Fruit fly (Drosophila melanogaster) whole organism, embryonic: ENCODE results near the gene CG17549.

Experiments used
- Adf1 ChIP-seq: fragments of 200-800 bp; sonication (Bioruptor generic); IDR thresholded peaks from 2 replicates; pipeline ENCODE4 v1.3.6; 2022; ENCODE audit warnings: missing biosample characterization, missing genetic modification characterization
- Aef1 ChIP-seq: fragments of 200-800 bp; sonication (Bioruptor generic); IDR thresholded peaks from 3 replicates; pipeline ENCODE4 v1.3.6; 2022; ENCODE audit warnings: missing biosample characterization, missing genetic modification characterization
- BEAF-32 ChIP-seq: fragments of 200-800 bp; sonication (Bioruptor generic); optimal IDR thresholded peaks from 3 replicates; lab custom pipeline; 2017; ENCODE audit warnings: missing biosample characterization, missing genetic modification characterization, mild to moderate bottlenecking, moderate library complexity, missing genetic modification reagents
- Bteb2 ChIP-seq: fragments of 200-800 bp; sonication (Bioruptor generic); optimal IDR thresholded peaks from 2 replicates; lab custom pipeline; 2016; ENCODE audit warnings: missing biosample characterization, missing genetic modification characterization
- CG12155 ChIP-seq: fragments of 200-800 bp; sonication (Bioruptor generic); optimal IDR thresholded peaks from 3 replicates; lab custom pipeline; 2016; ENCODE audit warnings: missing biosample characterization, missing genetic modification characterization
- CG12391 ChIP-seq: fragments of 200-800 bp; sonication (Bioruptor generic); optimal IDR thresholded peaks from 3 replicates; lab custom pipeline; 2018; ENCODE audit warnings: missing biosample characterization, mild to moderate bottlenecking, missing genetic modification characterization, moderate library complexity
- CG12942 ChIP-seq: fragments of 200-800 bp; sonication (Bioruptor generic); optimal IDR thresholded peaks from 3 replicates; lab custom pipeline; 2016; ENCODE audit warnings: missing biosample characterization, missing genetic modification characterization
- CG13624 ChIP-seq: fragments of 200-800 bp; sonication (Bioruptor generic); optimal IDR thresholded peaks from 2 replicates; lab custom pipeline; 2016; ENCODE audit warnings: missing biosample characterization, missing genetic modification characterization
- CG15011 ChIP-seq: fragments of 200-800 bp; sonication (Bioruptor generic); optimal IDR thresholded peaks from 3 replicates; lab custom pipeline; 2018; ENCODE audit warnings: missing biosample characterization, mild to moderate bottlenecking, missing genetic modification characterization
- CG15601 ChIP-seq: fragments of 200-800 bp; sonication (Bioruptor generic); optimal IDR thresholded peaks from 3 replicates; lab custom pipeline; 2019; ENCODE audit warnings: missing biosample characterization, mild to moderate bottlenecking, missing genetic modification characterization, moderate library complexity
- CG17361 ChIP-seq: fragments of 200-800 bp; sonication (Bioruptor generic); IDR thresholded peaks from 3 replicates; pipeline ENCODE4 v1.3.6; 2022; ENCODE audit warnings: missing biosample characterization, missing genetic modification characterization
- CG18476 ChIP-seq: fragments of 200-800 bp; sonication (Bioruptor generic); optimal IDR thresholded peaks from 2 replicates; lab custom pipeline; 2016; ENCODE audit warnings: missing biosample characterization, mild to moderate bottlenecking, missing genetic modification characterization
- CG18764 ChIP-seq: fragments of 200-800 bp; sonication (Bioruptor generic); optimal IDR thresholded peaks from 3 replicates; lab custom pipeline; 2016; ENCODE audit warnings: missing biosample characterization, missing genetic modification characterization
- CG2202 ChIP-seq: fragments of 200-800 bp; sonication (Bioruptor generic); optimal IDR thresholded peaks from 2 replicates; lab custom pipeline; 2018; ENCODE audit warnings: missing biosample characterization, mild to moderate bottlenecking, missing genetic modification characterization
- CG30020 ChIP-seq: fragments of 200-800 bp; optimal IDR thresholded peaks from 2 replicates; lab custom pipeline; 2019; ENCODE audit warnings: missing biosample characterization, mild to moderate bottlenecking, missing genetic modification characterization, moderate library complexity
- CG31388 ChIP-seq: fragments of 200-800 bp; sonication (Bioruptor generic); optimal IDR thresholded peaks from 2 replicates; lab custom pipeline; 2016; ENCODE audit warnings: missing biosample characterization, missing genetic modification characterization
- CG4707 ChIP-seq: fragments of 200-800 bp; sonication (Bioruptor generic); optimal IDR thresholded peaks from 2 replicates; lab custom pipeline; 2018; ENCODE audit warnings: missing biosample characterization, mild to moderate bottlenecking, missing genetic modification characterization, moderate library complexity
- CG7357 ChIP-seq: fragments of 200-800 bp; sonication (Bioruptor generic); IDR thresholded peaks from 3 replicates; pipeline ENCODE4 v1.3.6; 2022; ENCODE audit warnings: missing biosample characterization, missing genetic modification characterization
- CG7745 ChIP-seq: fragments of 200-800 bp; sonication (Bioruptor generic); optimal IDR thresholded peaks from 2 replicates; lab custom pipeline; 2018; ENCODE audit warnings: missing biosample characterization, mild to moderate bottlenecking, missing genetic modification characterization, moderate library complexity
- CG8089 ChIP-seq: fragments of 200-800 bp; sonication (Bioruptor generic); optimal IDR thresholded peaks from 3 replicates; lab custom pipeline; 2016; ENCODE audit warnings: missing biosample characterization, missing genetic modification characterization
- CG9609 ChIP-seq: fragments of 200-800 bp; sonication (Bioruptor generic); optimal IDR thresholded peaks from 3 replicates; lab custom pipeline; 2016; ENCODE audit warnings: missing biosample characterization, missing genetic modification characterization
- CHES-1-like ChIP-seq: fragments of 200-800 bp; sonication (Bioruptor generic); optimal IDR thresholded peaks from 2 replicates; lab custom pipeline; 2016; ENCODE audit warnings: missing biosample characterization, missing genetic modification characterization
- D ChIP-seq, 2 experiments: fragments of 200-800 bp in 1 of 2; fragments of >200 bp in 1 of 2; sonication (Bioruptor generic) in 1 of 2; optimal IDR thresholded peaks; 2 replicates in 1 of 2; 3 replicates in 1 of 2; lab custom pipeline; 2017; ENCODE audit warnings: mild to moderate bottlenecking in 1 of 2, missing biosample characterization in 1 of 2, missing genetic modification characterization in 1 of 2, missing genetic modification reagents in 1 of 2
- Dfd ChIP-seq, 2 experiments: fragments of >200 bp; optimal IDR thresholded peaks; 2 replicates each; lab custom pipeline; 2017; ENCODE audit warnings: missing biosample characterization in 2 of 2, missing genetic modification characterization in 2 of 2
- Dll ChIP-seq: fragments of 200-800 bp; sonication (Bioruptor generic); IDR thresholded peaks from 4 replicates; pipeline ENCODE4 v1.3.6; 2022; ENCODE audit warnings: missing biosample characterization, missing genetic modification characterization; ENCODE audit not compliant: partially characterized antibody
- HmgD ChIP-seq: fragments of 200-800 bp; sonication (Bioruptor generic); optimal IDR thresholded peaks from 3 replicates; lab custom pipeline; 2016; ENCODE audit warnings: missing biosample characterization, missing genetic modification characterization
- Hr39 ChIP-seq: fragments of >200 bp; optimal IDR thresholded peaks from 2 replicates; lab custom pipeline; 2017
- Kr ChIP-seq: fragments of 200-800 bp; sonication (Bioruptor generic); optimal IDR thresholded peaks from 2 replicates; lab custom pipeline; 2017; ENCODE audit warnings: missing biosample characterization, mild to moderate bottlenecking, missing genetic modification characterization
- Lpt ChIP-seq: fragments of >200 bp; optimal IDR thresholded peaks from 2 replicates; lab custom pipeline; 2018; ENCODE audit warnings: missing biosample characterization, missing genetic modification characterization
- MBD-R2 ChIP-seq: fragments of 200-800 bp; sonication (Bioruptor generic); IDR thresholded peaks from 2 replicates; pipeline ENCODE4 v1.3.6; 2022; ENCODE audit warnings: missing biosample characterization, missing genetic modification characterization
- Max ChIP-seq: fragments of 200-800 bp; sonication (Bioruptor generic); optimal IDR thresholded peaks from 2 replicates; lab custom pipeline; 2016; ENCODE audit warnings: missing biosample characterization, mild to moderate bottlenecking, missing genetic modification characterization
- NFAT ChIP-seq: fragments of 200-800 bp; sonication (Bioruptor generic); IDR thresholded peaks from 2 replicates; pipeline ENCODE4 v1.3.6; 2022; ENCODE audit warnings: missing biosample characterization, missing genetic modification characterization
- PHDP ChIP-seq: fragments of 200-800 bp; sonication (Bioruptor generic); optimal IDR thresholded peaks from 3 replicates; lab custom pipeline; 2018; ENCODE audit warnings: missing biosample characterization, mild to moderate bottlenecking, missing genetic modification characterization, moderate library complexity
- Pdp1 ChIP-seq, 2 experiments: fragments of 200-800 bp; sonication (Bioruptor generic); optimal IDR thresholded peaks; 3 replicates each; lab custom pipeline; 2016; ENCODE audit warnings: missing biosample characterization in 2 of 2, missing genetic modification characterization in 2 of 2, mild to moderate bottlenecking in 1 of 2, moderate library complexity in 1 of 2
- Poxn ChIP-seq: fragments of 200-800 bp; sonication (Bioruptor generic); IDR thresholded peaks from 2 replicates; pipeline ENCODE4 v1.3.6; 2022; ENCODE audit warnings: missing biosample characterization, missing genetic modification characterization
- Sry-β ChIP-seq: fragments of 200-800 bp; sonication (Bioruptor generic); optimal IDR thresholded peaks from 2 replicates; lab custom pipeline; 2018; ENCODE audit warnings: missing biosample characterization, mild to moderate bottlenecking, missing genetic modification characterization, moderate library complexity
- bbx ChIP-seq: fragments of 200-800 bp; sonication (Bioruptor generic); IDR thresholded peaks from 2 replicates; pipeline ENCODE4 v1.3.6; 2022; ENCODE audit warnings: missing biosample characterization, missing genetic modification characterization; ENCODE audit not compliant: partially characterized antibody
- ewg ChIP-seq: fragments of 200-800 bp; sonication (Bioruptor generic); optimal IDR thresholded peaks from 3 replicates; lab custom pipeline; 2017; ENCODE audit warnings: mild to moderate bottlenecking, missing biosample characterization, missing genetic modification reagents, missing genetic modification characterization
- grn ChIP-seq: fragments of 200-800 bp; sonication (Bioruptor generic); optimal IDR thresholded peaks from 3 replicates; lab custom pipeline; 2017; ENCODE audit warnings: missing biosample characterization, missing genetic modification characterization
- jumu ChIP-seq: fragments of 200-800 bp; sonication (Bioruptor generic); optimal IDR thresholded peaks from 3 replicates; lab custom pipeline; 2016; ENCODE audit warnings: missing biosample characterization, missing genetic modification characterization
- lbe ChIP-seq: fragments of 200-800 bp; sonication (Bioruptor generic); optimal IDR thresholded peaks from 2 replicates; lab custom pipeline; 2016; ENCODE audit warnings: missing biosample characterization, mild to moderate bottlenecking, missing genetic modification characterization
- lmd ChIP-seq: fragments of 200-800 bp; sonication (Bioruptor generic); IDR thresholded peaks from 2 replicates; pipeline ENCODE4 v1.3.6; 2022; ENCODE audit warnings: missing biosample characterization, missing genetic modification characterization
- oc ChIP-seq: fragments of 200-800 bp; sonication (Bioruptor generic); optimal IDR thresholded peaks from 2 replicates; lab custom pipeline; 2018; ENCODE audit warnings: missing biosample characterization, mild to moderate bottlenecking, missing genetic modification characterization, moderate library complexity
- onecut ChIP-seq: fragments of 200-800 bp; sonication (Bioruptor generic); IDR thresholded peaks from 2 replicates; pipeline ENCODE4 v1.3.6; 2022; ENCODE audit warnings: missing biosample characterization, missing genetic modification characterization
- sd ChIP-seq: fragments of 200-800 bp; sonication (Bioruptor generic); optimal IDR thresholded peaks from 3 replicates; lab custom pipeline; 2018; ENCODE audit warnings: missing biosample characterization, mild to moderate bottlenecking, missing genetic modification characterization, moderate library complexity
- sens ChIP-seq: fragments of 200-800 bp; sonication (Bioruptor generic); peaks from one replicate; lab custom pipeline; 2016; ENCODE audit warnings: missing biosample characterization, missing genetic modification characterization
- shn ChIP-seq: fragments of 200-800 bp; sonication (Bioruptor generic); optimal IDR thresholded peaks from 3 replicates; lab custom pipeline; 2016; ENCODE audit warnings: missing biosample characterization, missing genetic modification characterization
- slp2 ChIP-seq: fragments of 200-800 bp; sonication (Bioruptor generic); optimal IDR thresholded peaks from 2 replicates; lab custom pipeline; 2016; ENCODE audit warnings: missing biosample characterization, missing genetic modification characterization
- tgo ChIP-seq: fragments of 200-800 bp; sonication (Bioruptor generic); IDR thresholded peaks from 3 replicates; pipeline ENCODE4 v1.3.6; 2022; ENCODE audit warnings: missing biosample characterization, missing genetic modification characterization
- tll ChIP-seq, 2 experiments: fragments of 200-800 bp in 1 of 2; fragments of >200 bp in 1 of 2; sonication (Bioruptor generic) in 1 of 2; optimal IDR thresholded peaks; 2 replicates each; lab custom pipeline; 2017 to 2019; ENCODE audit warnings: missing biosample characterization in 2 of 2, missing genetic modification characterization in 2 of 2, mild to moderate bottlenecking in 1 of 2, moderate library complexity in 1 of 2
- zfh2 ChIP-seq: fragments of 200-800 bp; sonication (Bioruptor generic); optimal IDR thresholded peaks from 2 replicates; lab custom pipeline; 2016; ENCODE audit warnings: missing biosample characterization, missing genetic modification characterization

Gene CG17549

DNA sequence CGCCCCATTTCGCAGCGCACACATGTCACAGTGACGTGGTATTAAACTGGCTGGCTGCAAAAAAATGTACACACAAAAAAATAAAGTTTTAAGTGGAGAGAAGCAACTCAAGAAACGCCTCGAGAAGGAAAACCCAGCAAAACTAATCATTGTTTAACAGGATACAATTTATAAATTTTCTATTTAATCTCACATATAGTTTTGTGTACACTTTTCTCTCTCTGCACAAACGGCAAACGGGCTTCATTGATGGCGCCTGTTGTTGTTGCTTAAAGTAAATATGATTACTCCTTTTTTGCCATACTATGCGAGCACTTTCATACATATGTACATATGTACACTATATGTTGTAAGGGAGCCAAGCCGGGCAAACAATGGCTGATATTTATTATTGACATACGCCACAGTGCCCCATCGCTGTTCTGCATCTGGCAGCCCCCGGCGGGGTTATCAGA is 31.8 kb downstream of the CG17549 start (continued):
- TF ChIP-seq Poxn (no peak), CG8089 (GFP tag; lab: Kevin White, UChicago) (peak; percentile 56), Bteb2 (GFP tag; lab: Kevin White, UChicago) (no peak), CG18764 (GFP tag; lab: Kevin White, UChicago) (peak; percentile 11), slp2 (GFP tag; lab: Kevin White, UChicago) (peak; percentile 72), Adf1 (no peak), bbx (no peak), CG17361 (peak; percentile 64), Lpt (GFP tag; lab: Kevin White, UChicago) (no peak), grn (GFP tag; lab: Kevin White, UChicago) (no peak), tgo (GFP tag; lab: Robert Waterston, UW) (peak; percentile 40; the same call in 2 of the 3 replicates), CG15011 (GFP tag; lab: Kevin White, UChicago) (no peak), HmgD (GFP tag; lab: Kevin White, UChicago) (no peak), Hr39 (no peak), CG7357 (GFP tag; lab: Robert Waterston, UW) (no peak), CHES-1-like (GFP tag; lab: Kevin White, UChicago) (peak; percentile 32), CG2202 (tag; lab: Kevin White, UChicago) (peak; percentile 42), Max (GFP tag; lab: Kevin White, UChicago) (no peak), CG31388 (peak; percentile 62), Dfd (GFP tag; optimal IDR thresholded peaks at IDR 0.05; lab: Kevin White, UChicago) (no peak), lmd (peak; percentile 14; the same call in 1 of the 2 replicates), PHDP (tag; lab: Kevin White, UChicago) (peak; percentile 64), zfh2 (GFP tag; lab: Kevin White, UChicago) (no peak), MBD-R2 (no peak), Aef1 (GFP tag; lab: Robert Waterston, UW) (no peak), BEAF-32 (GFP tag; lab: Kevin White, UChicago) (no peak), jumu (peak; percentile 50), tll (GFP tag; optimal IDR thresholded peaks at IDR 0.05; lab: Kevin White, UChicago) (no peak), Dll (GFP tag; lab: Robert Waterston, UW) (no peak), CG15601 (tag; lab: Kevin White, UChicago) (peak; percentile 33), CG13624 (GFP tag; lab: Kevin White, UChicago) (no peak), CG12942 (GFP tag; lab: Kevin White, UChicago) (peak; percentile 39), shn (GFP tag; lab: Kevin White, UChicago) (no peak), CG9609 (GFP tag; lab: Kevin White, UChicago) (peak; percentile 57), onecut (GFP tag; lab: Robert Waterston, UW) (no peak), CG30020 (tag; lab: Kevin White, UChicago) (no peak), CG12155 (GFP tag; lab: Kevin White, UChicago) (peak; percentile 22), CG12391 (tag; lab: Kevin White, UChicago) (peak; percentile 68), D (optimal IDR thresholded peaks at IDR 0.05; lab: Kevin White, UChicago) (no peak), D (GFP tag; optimal IDR thresholded peaks at IDR 0.05; lab: Kevin White, UChicago) (peak; percentile 70), Sry-β (GFP tag; lab: Kevin White, UChicago) (peak; percentile 19), CG4707 (peak; percentile 25), lbe (GFP tag; lab: Kevin White, UChicago) (peak; percentile 25), Pdp1 (GFP tag; optimal IDR thresholded peaks at IDR 0.05; lab: Kevin White, UChicago) (peak; percentile 48 to 57), NFAT (GFP tag; lab: Robert Waterston, UW) (no peak), CG7745 (tag; lab: Kevin White, UChicago) (peak; percentile 10), Kr (peak; percentile 68), ewg (GFP tag; lab: Kevin White, UChicago) (peak; percentile 53), sd (no peak), CG18476 (GFP tag; lab: Kevin White, UChicago) (peak; percentile 28), sens (GFP tag; lab: Kevin White, UChicago) (peak; percentile 96), oc (tag; lab: Kevin White, UChicago) (no peak)
